Worm (Caenorhabditis elegans) whole organism, young adult: ENCODE measurements around the gene malt-1.
"Not testable (repeated sequence)": the region's sequence is repeated elsewhere in the genome, so short reads cannot be mapped to it uniquely, and the experiment has no call there.

ENCODE experiments used
- B0035.1 ChIP-seq: sonication (generic microtip); optimal IDR thresholded peaks from 2 replicates; lab custom pipeline; 2016; ENCODE audit warnings: missing genetic modification characterization, mild to moderate bottlenecking, missing compliant biosample characterization, missing genotype, missing genetic modification reagents
- B0261.1 ChIP-seq: sonication (generic microtip); optimal IDR thresholded peaks from 2 replicates; lab custom pipeline; 2016; ENCODE audit warnings: mild to moderate bottlenecking, missing genetic modification characterization, moderate library complexity, missing compliant biosample characterization
- B0336.3 ChIP-seq: fragments of 200-800 bp; sonication (Bioruptor generic); IDR thresholded peaks from 2 replicates; pipeline ENCODE4 v1.3.6; 2022; ENCODE audit warnings: missing genetic modification characterization, missing compliant biosample characterization
- C06A6.2 ChIP-seq: fragments of 200-800 bp; sonication (Bioruptor generic); conservative IDR thresholded peaks from 2 replicates; pipeline ENCODE4 v1.3.6; 2022; ENCODE audit warnings: missing genetic modification characterization, missing compliant biosample characterization
- F57A8.1 ChIP-seq: fragments of 200-800 bp; sonication (Bioruptor generic); optimal IDR thresholded peaks from 2 replicates; lab custom pipeline; 2018; ENCODE audit warnings: mild to moderate bottlenecking, missing genetic modification characterization, moderate library complexity, missing compliant biosample characterization
- akir-1 ChIP-seq: fragments of 200-800 bp; sonication (Bioruptor generic); optimal IDR thresholded peaks from 2 replicates; lab custom pipeline; 2018; ENCODE audit warnings: mild to moderate bottlenecking, missing genetic modification characterization, moderate library complexity, missing compliant biosample characterization
- ccch-3 ChIP-seq: fragments of 200-800 bp; sonication (Bioruptor generic); optimal IDR thresholded peaks from 2 replicates; lab custom pipeline; 2018; ENCODE audit warnings: mild to moderate bottlenecking, missing genetic modification characterization, missing compliant biosample characterization
- dox-1 ChIP-seq: fragments of 200-800 bp; sonication (Bioruptor generic); IDR thresholded peaks from 2 replicates; pipeline ENCODE4 v1.3.6; 2022; ENCODE audit warnings: missing genetic modification reagents, missing genetic modification characterization, missing compliant biosample characterization
- dpff-1 ChIP-seq: sonication (generic microtip); optimal IDR thresholded peaks from 2 replicates; lab custom pipeline; 2017; ENCODE audit warnings: mild to moderate bottlenecking, missing genetic modification characterization, missing compliant biosample characterization
- efl-1 ChIP-seq: fragments of 150-350 bp; optimal IDR thresholded peaks from 2 replicates; lab custom pipeline; 2014; ENCODE audit warnings: missing biosample characterization, missing genetic modification reagents, missing genetic modification characterization
- egl-18 ChIP-seq: fragments of 200-800 bp; sonication (Bioruptor generic); IDR thresholded peaks from 2 replicates; pipeline ENCODE4 v1.3.6; 2022; ENCODE audit warnings: missing genetic modification reagents, missing genetic modification characterization, missing compliant biosample characterization
- fkh-3 ChIP-seq: sonication (generic microtip); optimal IDR thresholded peaks from 2 replicates; lab custom pipeline; 2016; ENCODE audit warnings: mild to moderate bottlenecking, missing genetic modification characterization, missing compliant biosample characterization
- hlh-26 ChIP-seq: fragments of 200-800 bp; sonication (Bioruptor generic); conservative IDR thresholded peaks from 2 replicates; pipeline ENCODE4 v1.3.6; 2022; ENCODE audit warnings: missing genetic modification reagents, missing genetic modification characterization, missing compliant biosample characterization
- hrde-1 ChIP-seq: sonication (generic microtip); optimal IDR thresholded peaks from 2 replicates; lab custom pipeline; 2016; ENCODE audit warnings: missing genetic modification characterization, mild to moderate bottlenecking, missing compliant biosample characterization, moderate library complexity, missing genotype, missing genetic modification reagents, borderline replicate concordance
- let-526 ChIP-seq: fragments of 200-800 bp; sonication (Bioruptor generic); IDR thresholded peaks from 2 replicates; pipeline ENCODE4 v1.3.6; 2022; ENCODE audit warnings: missing genetic modification reagents, missing genetic modification characterization, missing compliant biosample characterization
- lin-54 ChIP-seq: fragments of 200-800 bp; sonication (Bioruptor generic); optimal IDR thresholded peaks from 2 replicates; lab custom pipeline; 2018; ENCODE audit warnings: mild to moderate bottlenecking, missing genetic modification characterization, missing compliant biosample characterization
- lsl-1 ChIP-seq: fragments of 200-800 bp; sonication (Bioruptor generic); optimal IDR thresholded peaks from 2 replicates; lab custom pipeline; 2018; ENCODE audit warnings: mild to moderate bottlenecking, missing genetic modification characterization, moderate library complexity, missing compliant biosample characterization
- madf-6 ChIP-seq: fragments of 200-800 bp; sonication (Bioruptor generic); IDR thresholded peaks from 2 replicates; pipeline ENCODE4 v1.3.6; 2022; ENCODE audit warnings: missing genetic modification reagents, missing genetic modification characterization, missing compliant biosample characterization
- madf-8 ChIP-seq: fragments of 200-800 bp; sonication (Bioruptor generic); conservative IDR thresholded peaks from 2 replicates; pipeline ENCODE4 v1.3.6; 2022; ENCODE audit warnings: missing genetic modification reagents, missing genetic modification characterization, missing compliant biosample characterization
- nfya-1 ChIP-seq: sonication (generic microtip); optimal IDR thresholded peaks from 2 replicates; lab custom pipeline; 2017; ENCODE audit warnings: antibody characterized with exemption, missing compliant biosample characterization, missing genetic modification characterization, borderline replicate concordance; ENCODE audit not compliant: insufficient read depth
- nfya-2 ChIP-seq: fragments of 200-800 bp; sonication (Bioruptor generic); IDR thresholded peaks from 2 replicates; pipeline ENCODE4 v1.3.6; 2022; ENCODE audit warnings: missing genetic modification reagents, missing genetic modification characterization, missing compliant biosample characterization
- nhr-27 ChIP-seq: fragments of 200-800 bp; sonication (Bioruptor generic); optimal IDR thresholded peaks from 2 replicates; lab custom pipeline; 2018; ENCODE audit warnings: mild to moderate bottlenecking, missing genetic modification characterization, moderate library complexity, missing compliant biosample characterization
- rec-8 ChIP-seq, 2 experiments: sonication (generic microtip); optimal IDR thresholded peaks; 2 replicates each; lab custom pipeline; 2016; ENCODE audit warnings: mild to moderate bottlenecking in 2 of 2, missing genetic modification characterization in 2 of 2, missing genetic modification reagents in 2 of 2, missing genotype in 2 of 2, missing biosample characterization in 1 of 2, missing compliant biosample characterization in 1 of 2, moderate library complexity in 1 of 2
- snpc-3.4 ChIP-seq: sonication (generic microtip); optimal IDR thresholded peaks from 2 replicates; lab custom pipeline; 2017; ENCODE audit warnings: missing genetic modification characterization, mild to moderate bottlenecking, missing compliant biosample characterization, antibody characterized with exemption, moderate library complexity, missing genotype, missing genetic modification reagents
- tbp1 ChIP-seq: fragments of 200-800 bp; sonication (Bioruptor generic); optimal IDR thresholded peaks from 2 replicates; lab custom pipeline; 2018; ENCODE audit warnings: mild to moderate bottlenecking, missing genetic modification characterization, missing compliant biosample characterization
- tbx-9 ChIP-seq: sonication (generic microtip); optimal IDR thresholded peaks from 2 replicates; lab custom pipeline; 2016; ENCODE audit warnings: borderline replicate concordance, missing genetic modification characterization, inconsistent platforms, missing compliant biosample characterization
- unc-130 ChIP-seq: sonication (generic microtip); optimal IDR thresholded peaks from 2 replicates; lab custom pipeline; 2016; ENCODE audit warnings: missing genetic modification reagents, missing genetic modification characterization, missing compliant biosample characterization
- unc-62 ChIP-seq: fragments of 150-350 bp; optimal IDR thresholded peaks from 2 replicates; lab custom pipeline; 2014; ENCODE audit warnings: missing biosample characterization, missing genetic modification reagents, missing genetic modification characterization
- xnd-1 ChIP-seq: sonication (generic microtip); optimal IDR thresholded peaks from 2 replicates; lab custom pipeline; 2016; ENCODE audit warnings: missing genotype, missing genetic modification reagents, missing genetic modification characterization, missing compliant biosample characterization
- zim-3 ChIP-seq: sonication (generic microtip); optimal IDR thresholded peaks from 2 replicates; lab custom pipeline; 2017; ENCODE audit warnings: mild to moderate bottlenecking, missing genetic modification characterization, moderate library complexity, missing compliant biosample characterization
- ztf-3 ChIP-seq: fragments of 200-800 bp; sonication (Bioruptor generic); optimal IDR thresholded peaks from 2 replicates; lab custom pipeline; 2018; ENCODE audit warnings: mild to moderate bottlenecking, missing genetic modification characterization, missing compliant biosample characterization

malt-1 gene

DNA sequence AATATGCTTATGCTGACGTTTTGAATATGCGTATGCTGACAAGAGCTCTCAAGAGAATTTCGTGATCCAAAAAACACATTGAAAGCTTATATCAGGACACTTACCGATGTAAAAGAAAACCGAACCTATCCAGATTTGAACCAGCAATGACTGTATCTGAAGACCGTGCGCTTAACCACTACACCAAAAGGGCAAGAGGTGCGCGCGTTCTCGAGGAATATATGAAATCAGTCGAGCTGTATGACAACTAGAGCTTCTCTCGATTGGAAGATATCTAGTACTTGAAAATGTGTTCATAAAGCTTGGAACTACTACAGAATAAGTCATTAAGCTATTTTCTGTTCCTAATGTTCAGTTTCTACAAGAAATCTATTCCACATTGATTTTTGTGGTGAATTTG is 31.8 kb upstream of the malt-1 start:
- TF ChIP-seq B0261.1 (tag; lab: Kevin White, UChicago), result peak; percentile 3
- peak; percentile 59 for TF ChIP-seq tbp1 (GFP tag; lab: Kevin White, UChicago)

DNA sequence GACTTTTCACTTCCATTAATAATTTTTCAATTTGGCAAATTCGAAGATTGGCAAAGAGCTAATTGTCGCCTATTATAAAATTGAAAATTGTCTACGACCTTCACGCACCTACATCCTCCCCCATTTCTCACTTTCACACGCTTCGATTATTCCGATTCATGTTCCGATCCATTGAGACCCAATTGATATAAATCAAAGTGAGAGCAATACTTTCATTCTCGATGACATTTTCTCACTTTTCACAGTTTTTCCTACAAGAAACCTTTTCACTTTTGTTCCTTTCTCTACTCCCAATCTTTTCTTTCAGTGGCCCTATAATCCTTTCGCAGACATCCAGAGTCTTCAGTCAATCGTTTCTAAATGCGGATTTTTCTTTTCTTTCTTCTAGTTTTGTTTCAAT is 28.5 kb upstream of the malt-1 start, which contains the start of gene C15F1.2:
Gene C15F1.2 (plus strand): TSS at position 308 of the 400 bp plus-strand sequence.
- TF ChIP-seq B0261.1 (tag; lab: Kevin White, UChicago) (no peak), fkh-3 (tag; lab: Kevin White, UChicago) (no peak), hlh-26 (GFP tag; lab: Robert Waterston, UW) (no peak), let-526 (GFP tag; lab: Robert Waterston, UW) (no peak), dpff-1 (tag; lab: Kevin White, UChicago) (no peak), ztf-3 (GFP tag; lab: Kevin White, UChicago) (no peak), dox-1 (GFP tag; lab: Robert Waterston, UW) (no peak), zim-3 (tag; lab: Kevin White, UChicago) (no peak)

DNA sequence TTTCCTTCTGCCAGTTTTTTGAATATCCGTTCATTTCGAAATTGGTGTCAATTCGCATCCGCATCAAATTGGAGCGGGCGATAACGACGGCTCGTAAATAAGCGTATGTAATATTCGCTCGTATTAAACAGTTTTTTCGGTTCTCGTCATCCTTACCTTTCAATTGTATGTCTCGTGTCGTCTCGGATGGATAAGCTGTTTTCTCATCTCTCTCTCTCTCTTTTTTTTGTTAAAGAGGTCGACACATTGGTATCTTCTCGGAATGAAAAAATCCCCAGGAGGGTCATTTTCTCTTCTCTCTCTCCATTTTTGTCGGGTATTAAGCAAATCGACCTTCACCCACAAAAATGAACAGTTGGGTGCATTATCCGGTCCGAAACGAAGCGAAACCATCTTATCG is 27.8 kb upstream of the malt-1 start:
- TF ChIP-seq madf-8 (GFP tag; lab: Robert Waterston, UW) (no peak), nhr-27 (no peak), unc-62 (no peak), tbx-9 (no peak), xnd-1 (tag; lab: Kevin White, UChicago) (no peak), egl-18 (GFP tag; lab: Robert Waterston, UW) (no peak), F57A8.1 (GFP tag; lab: Kevin White, UChicago) (no peak), B0336.3 (GFP tag; lab: Robert Waterston, UW) (no peak), nfya-2 (no peak), let-526 (GFP tag; lab: Robert Waterston, UW) (no peak), hrde-1 (tag; lab: Kevin White, UChicago) (no peak), efl-1 (GFP tag; lab: Kevin White, UChicago) (no peak), ccch-3 (no peak)
- TF ChIP-seq, all 124 proteins: peak for 0

- TF ChIP-seq B0035.1 (tag; lab: Kevin White, UChicago); lin-54 (GFP tag; lab: Kevin White, UChicago); C06A6.2 (GFP tag; lab: Robert Waterston, UW): not testable (repeated sequence)
Observed at ce11 chrII:6977732-6978131, 26.6 kb upstream of the malt-1 start, which contains the start of gene C15F1.8. C15F1.8 (minus strand) TSS chrII:6977832.

ce11 chrII:6975725-6976124 is 24.6 kb upstream of the malt-1 start:
- TF ChIP-seq snpc-3.4 (tag; lab: Kevin White, UChicago), result peak; percentile 1
- TF ChIP-seq lsl-1 (GFP tag; lab: Kevin White, UChicago), result peak; percentile 55
- no peak for TF ChIP-seq nfya-1 (tag; lab: Kevin White, UChicago)
- TF ChIP-seq unc-130 (GFP tag; lab: Kevin White, UChicago), result no peak
- TF ChIP-seq rec-8 (tag; optimal IDR thresholded peaks at IDR 0.05; lab: Kevin White, UChicago), result peak in 1 of 2 experiments; percentile 1
- TF ChIP-seq madf-6, result peak; percentile 45; the same call in 1 of the 2 replicates
- TF ChIP-seq akir-1 (GFP tag; lab: Kevin White, UChicago), result no peak
